Fruit fly (Drosophila melanogaster) whole organism, embryonic: Measurements from ENCODE around the gene Enoph.
A peak's percentile ranks its signal among the peaks of the same experiment; 100 is the strongest.

Experiments
- Adf1 ChIP-seq: fragments of 200-800 bp; sonication (Bioruptor generic); IDR thresholded peaks from 2 replicates; pipeline ENCODE4 v1.3.6; 2022; ENCODE audit warnings: missing biosample characterization, missing genetic modification characterization
- Antp ChIP-seq: fragments of 200-800 bp; sonication (Bioruptor generic); optimal IDR thresholded peaks from 3 replicates; lab custom pipeline; 2016; ENCODE audit warnings: missing biosample characterization, missing genetic modification characterization
- CG10366 ChIP-seq: fragments of 200-800 bp; sonication (Bioruptor generic); IDR thresholded peaks from 2 replicates; pipeline ENCODE4 v1.3.6; 2022; ENCODE audit warnings: missing biosample characterization, missing genetic modification characterization
- CG11247 ChIP-seq: fragments of 200-800 bp; sonication (Bioruptor generic); IDR thresholded peaks from 2 replicates; pipeline ENCODE4 v1.3.6; 2022; ENCODE audit warnings: missing biosample characterization, missing genetic modification characterization
- CG11398 ChIP-seq: fragments of 200-800 bp; sonication (Bioruptor generic); optimal IDR thresholded peaks from 2 replicates; lab custom pipeline; 2016; ENCODE audit warnings: missing biosample characterization, missing genetic modification characterization
- CG11504 ChIP-seq: fragments of 200-800 bp; sonication (Bioruptor generic); optimal IDR thresholded peaks from 3 replicates; lab custom pipeline; 2019; ENCODE audit warnings: missing biosample characterization, mild to moderate bottlenecking, missing genetic modification characterization, moderate library complexity
- CG13624 ChIP-seq: fragments of 200-800 bp; sonication (Bioruptor generic); optimal IDR thresholded peaks from 2 replicates; lab custom pipeline; 2016; ENCODE audit warnings: missing biosample characterization, missing genetic modification characterization
- CG16813 ChIP-seq: fragments of 200-800 bp; sonication (Bioruptor generic); IDR thresholded peaks from 3 replicates; pipeline ENCODE4 v1.3.6; 2022; ENCODE audit warnings: missing biosample characterization, missing genetic modification characterization; ENCODE audit not compliant: partially characterized antibody
- CG17328 ChIP-seq: fragments of 200-800 bp; sonication (Bioruptor generic); IDR thresholded peaks from 2 replicates; pipeline ENCODE4 v1.3.6; 2022; ENCODE audit warnings: missing biosample characterization, missing genetic modification characterization
- CG32767 ChIP-seq: fragments of 200-800 bp; sonication (Bioruptor generic); IDR thresholded peaks from 2 replicates; pipeline ENCODE4 v1.3.6; 2022; ENCODE audit warnings: missing biosample characterization, missing genetic modification characterization
- CG33557 ChIP-seq: fragments of 200-800 bp; sonication (Bioruptor generic); optimal IDR thresholded peaks from 2 replicates; lab custom pipeline; 2019; ENCODE audit warnings: missing biosample characterization, mild to moderate bottlenecking, missing genetic modification characterization, moderate library complexity
- CG34422 ChIP-seq: fragments of 200-800 bp; sonication (Bioruptor generic); IDR thresholded peaks from 3 replicates; pipeline ENCODE4 v1.3.6; 2022; ENCODE audit warnings: missing biosample characterization, missing genetic modification characterization
- CG3838 ChIP-seq: fragments of 200-800 bp; sonication (Bioruptor generic); optimal IDR thresholded peaks from 3 replicates; lab custom pipeline; 2016; ENCODE audit warnings: missing biosample characterization, missing genetic modification characterization
- CG3995 ChIP-seq: fragments of 200-800 bp; sonication (Bioruptor generic); optimal IDR thresholded peaks from 3 replicates; lab custom pipeline; 2016; ENCODE audit warnings: missing biosample characterization, missing genetic modification characterization
- CG4328 ChIP-seq: fragments of 200-800 bp; sonication (Bioruptor generic); optimal IDR thresholded peaks from 3 replicates; lab custom pipeline; 2017; ENCODE audit warnings: missing biosample characterization, missing genetic modification reagents, missing genetic modification characterization
- CG43689 ChIP-seq: fragments of 200-800 bp; sonication (Bioruptor generic); IDR thresholded peaks from 2 replicates; pipeline ENCODE4 v1.3.6; 2022; ENCODE audit warnings: missing biosample characterization, missing genetic modification characterization
- CG8924 ChIP-seq: fragments of 200-800 bp; optimal IDR thresholded peaks from 3 replicates; lab custom pipeline; 2019; ENCODE audit warnings: missing biosample characterization, mild to moderate bottlenecking, missing genetic modification characterization, moderate library complexity
- HLH54F ChIP-seq: fragments of 200-800 bp; sonication (Bioruptor generic); optimal IDR thresholded peaks from 3 replicates; lab custom pipeline; 2016; ENCODE audit warnings: missing biosample characterization, missing genetic modification characterization
- Hr51 ChIP-seq, 2 experiments: fragments of 200-800 bp; sonication (Bioruptor generic); optimal IDR thresholded peaks; 2 replicates in 1 of 2; 3 replicates in 1 of 2; lab custom pipeline; 2016 to 2018; ENCODE audit warnings: missing biosample characterization in 2 of 2, missing genetic modification characterization in 2 of 2, mild to moderate bottlenecking in 1 of 2, moderate library complexity in 1 of 2
- Meics ChIP-seq: fragments of 200-800 bp; sonication (Bioruptor generic); optimal IDR thresholded peaks from 2 replicates; lab custom pipeline; 2017; ENCODE audit warnings: missing biosample characterization, mild to moderate bottlenecking, missing genetic modification characterization
- Mes4 ChIP-seq: fragments of 200-800 bp; sonication (Bioruptor generic); optimal IDR thresholded peaks from 2 replicates; lab custom pipeline; 2016; ENCODE audit warnings: missing biosample characterization, missing genetic modification characterization
- NC2α ChIP-seq: fragments of 200-800 bp; sonication (Bioruptor generic); optimal IDR thresholded peaks from 2 replicates; lab custom pipeline; 2016; ENCODE audit warnings: missing biosample characterization, missing genetic modification characterization
- Usf ChIP-seq: fragments of 200-800 bp; sonication (Bioruptor generic); optimal IDR thresholded peaks from 2 replicates; lab custom pipeline; 2017; ENCODE audit warnings: missing genotype, missing biosample characterization, missing genetic modification characterization
- Vsx1 ChIP-seq: fragments of 200-800 bp; sonication (Bioruptor generic); optimal IDR thresholded peaks from 2 replicates; lab custom pipeline; 2017; ENCODE audit warnings: missing biosample characterization, mild to moderate bottlenecking, missing genetic modification characterization, missing genetic modification reagents
- YL-1 ChIP-seq: fragments of 200-800 bp; sonication (Bioruptor generic); optimal IDR thresholded peaks from 3 replicates; lab custom pipeline; 2017; ENCODE audit warnings: missing biosample characterization, mild to moderate bottlenecking, missing genetic modification characterization
- abd-A ChIP-seq: fragments of 200-800 bp; sonication (Bioruptor generic); optimal IDR thresholded peaks from 3 replicates; lab custom pipeline; 2019; ENCODE audit warnings: missing biosample characterization, mild to moderate bottlenecking, missing genetic modification characterization, moderate library complexity
- al ChIP-seq: fragments of 200-800 bp; sonication (Bioruptor generic); IDR thresholded peaks from 2 replicates; pipeline ENCODE4 v1.3.6; 2022; ENCODE audit warnings: missing biosample characterization, missing genetic modification characterization
- amos ChIP-seq: fragments of 200-800 bp; sonication (Bioruptor generic); IDR thresholded peaks from 2 replicates; pipeline ENCODE4 v1.3.6; 2022; ENCODE audit warnings: missing biosample characterization, missing genetic modification characterization; ENCODE audit not compliant: partially characterized antibody
- chn ChIP-seq: fragments of 200-800 bp; sonication (Bioruptor generic); optimal IDR thresholded peaks from 2 replicates; lab custom pipeline; 2016; ENCODE audit warnings: missing biosample characterization, missing genetic modification characterization
- dati ChIP-seq: fragments of 200-800 bp; sonication (Bioruptor generic); IDR thresholded peaks from 2 replicates; pipeline ENCODE4 v1.3.6; 2022; ENCODE audit warnings: missing biosample characterization, missing genetic modification characterization
- emc ChIP-seq: fragments of 200-800 bp; sonication (Bioruptor generic); optimal IDR thresholded peaks from 2 replicates; lab custom pipeline; 2016; ENCODE audit warnings: missing biosample characterization, missing genetic modification characterization
- exex ChIP-seq: fragments of 200-800 bp; sonication (Bioruptor generic); optimal IDR thresholded peaks from 4 replicates; lab custom pipeline; 2018; ENCODE audit warnings: missing biosample characterization, mild to moderate bottlenecking, missing genetic modification characterization, moderate library complexity
- grau ChIP-seq: fragments of 200-800 bp; optimal IDR thresholded peaks from 3 replicates; lab custom pipeline; 2019; ENCODE audit warnings: missing biosample characterization, mild to moderate bottlenecking, missing genetic modification characterization, moderate library complexity
- gt ChIP-seq: fragments of 200-800 bp; sonication (Bioruptor generic); IDR thresholded peaks from 2 replicates; pipeline ENCODE4 v1.3.6; 2022; ENCODE audit warnings: missing biosample characterization, missing genetic modification characterization
- ken ChIP-seq: fragments of 200-800 bp; sonication (Bioruptor generic); IDR thresholded peaks from 3 replicates; pipeline ENCODE4 v1.3.6; 2022; ENCODE audit warnings: missing biosample characterization, missing genetic modification characterization
- kni ChIP-seq: fragments of 200-800 bp; sonication (Bioruptor generic); optimal IDR thresholded peaks from 3 replicates; lab custom pipeline; 2017; ENCODE audit warnings: mild to moderate bottlenecking, missing biosample characterization, missing genetic modification reagents, missing genetic modification characterization
- knrl ChIP-seq: fragments of 200-800 bp; sonication (Bioruptor generic); IDR thresholded peaks from 3 replicates; pipeline ENCODE4 v1.3.6; 2022; ENCODE audit warnings: missing biosample characterization, missing genetic modification characterization; ENCODE audit not compliant: partially characterized antibody
- nau ChIP-seq: fragments of 200-800 bp; sonication (Bioruptor generic); optimal IDR thresholded peaks from 3 replicates; lab custom pipeline; 2017; ENCODE audit warnings: missing biosample characterization, mild to moderate bottlenecking, missing genetic modification characterization, missing genetic modification reagents
- nerfin-1 ChIP-seq: fragments of 200-800 bp; sonication (Bioruptor generic); optimal IDR thresholded peaks from 3 replicates; lab custom pipeline; 2019; ENCODE audit warnings: missing biosample characterization, mild to moderate bottlenecking, missing genetic modification characterization, moderate library complexity
- nom ChIP-seq: fragments of 200-800 bp; sonication (Bioruptor generic); optimal IDR thresholded peaks from 2 replicates; lab custom pipeline; 2017; ENCODE audit warnings: missing biosample characterization, missing genetic modification characterization, mild to moderate bottlenecking, moderate library complexity, missing genetic modification reagents
- pho ChIP-seq: fragments of 200-800 bp; sonication (Bioruptor generic); optimal IDR thresholded peaks from 2 replicates; lab custom pipeline; 2016; ENCODE audit warnings: missing biosample characterization, missing genetic modification characterization
- phol ChIP-seq: fragments of 200-800 bp; sonication (Bioruptor generic); optimal IDR thresholded peaks from 3 replicates; lab custom pipeline; 2018; ENCODE audit warnings: missing biosample characterization, mild to moderate bottlenecking, missing genetic modification characterization, moderate library complexity
- pnt ChIP-seq: fragments of 200-800 bp; sonication (Bioruptor generic); optimal IDR thresholded peaks from 3 replicates; lab custom pipeline; 2016; ENCODE audit warnings: missing biosample characterization, missing genetic modification characterization
- pros ChIP-seq: fragments of 200-800 bp; sonication (Bioruptor generic); optimal IDR thresholded peaks from 3 replicates; lab custom pipeline; 2019; ENCODE audit warnings: missing biosample characterization, mild to moderate bottlenecking, missing genetic modification characterization, moderate library complexity
- row ChIP-seq: fragments of 200-800 bp; sonication (Bioruptor generic); IDR thresholded peaks from 3 replicates; pipeline ENCODE4 v1.3.6; 2022; ENCODE audit warnings: missing biosample characterization, missing genetic modification characterization
- sens ChIP-seq: fragments of 200-800 bp; sonication (Bioruptor generic); peaks from one replicate; lab custom pipeline; 2016; ENCODE audit warnings: missing biosample characterization, missing genetic modification characterization
- sna ChIP-seq: fragments of 200-800 bp; sonication (Bioruptor generic); IDR thresholded peaks from 2 replicates; pipeline ENCODE4 v1.3.6; 2022; ENCODE audit warnings: missing biosample characterization, missing genetic modification characterization; ENCODE audit not compliant: partially characterized antibody
- tll ChIP-seq, 2 experiments: fragments of 200-800 bp in 1 of 2; fragments of >200 bp in 1 of 2; sonication (Bioruptor generic) in 1 of 2; optimal IDR thresholded peaks; 2 replicates each; lab custom pipeline; 2017 to 2019; ENCODE audit warnings: missing biosample characterization in 2 of 2, missing genetic modification characterization in 2 of 2, mild to moderate bottlenecking in 1 of 2, moderate library complexity in 1 of 2
- unpg ChIP-seq: fragments of 200-800 bp; sonication (Bioruptor generic); optimal IDR thresholded peaks from 3 replicates; lab custom pipeline; 2018; ENCODE audit warnings: missing biosample characterization, mild to moderate bottlenecking, missing genetic modification characterization, moderate library complexity

Gene Enoph

DNA sequence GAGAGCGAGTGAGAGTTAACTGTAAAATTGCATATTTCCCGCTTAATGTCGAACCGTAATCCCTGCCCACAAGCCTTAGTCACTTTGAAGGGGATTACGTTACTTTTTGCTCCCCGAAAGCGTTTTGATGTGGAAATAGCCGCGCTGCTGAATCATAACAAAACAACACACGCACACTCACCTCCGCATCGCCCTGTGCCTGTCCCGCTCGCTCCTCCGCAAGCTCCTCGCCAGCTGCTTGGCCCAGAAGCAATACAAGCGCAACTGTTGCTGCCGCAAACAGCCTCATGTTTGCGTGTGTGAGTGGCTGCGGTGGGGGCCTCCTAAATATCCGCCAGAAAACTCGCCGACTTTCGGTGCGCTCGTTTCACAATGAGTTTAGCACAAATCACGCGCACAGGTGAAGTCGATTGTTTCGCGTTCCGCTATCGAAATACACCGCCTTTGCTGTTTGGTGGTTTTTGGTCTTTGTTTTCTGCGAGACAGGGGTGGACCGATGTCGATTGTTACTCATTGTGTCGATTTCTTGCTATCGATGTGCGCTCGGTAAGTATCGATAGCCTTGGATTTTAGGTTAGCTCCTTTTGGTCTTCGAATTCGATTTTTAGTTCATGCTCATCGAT, 5.1 kb downstream of the Enoph start, which contains the start of gene CtsF (continued):
- TF ChIP-seq pnt (GFP tag; lab: Kevin White, UChicago) (no peak), sens (GFP tag; lab: Kevin White, UChicago) (peak; percentile 38), CG4328 (GFP tag; lab: Kevin White, UChicago) (no peak), gt (GFP tag; lab: Robert Waterston, UW) (no peak), CG43689 (GFP tag; lab: Robert Waterston, UW) (no peak), HLH54F (GFP tag; lab: Kevin White, UChicago) (peak; percentile 13), nerfin-1 (tag; lab: Kevin White, UChicago) (peak; percentile 14), ken (peak; percentile 40; the same call in 1 of the 3 replicates), CG3995 (GFP tag; lab: Kevin White, UChicago) (no peak), pros (GFP tag; lab: Kevin White, UChicago) (peak; percentile 22), Mes4 (peak; percentile 11), CG11247 (GFP tag; lab: Robert Waterston, UW) (peak; percentile 32; the same call in 1 of the 2 replicates), CG17328 (GFP tag; lab: Robert Waterston, UW) (no peak; the same call in 1 of the 2 replicates), exex (tag; lab: Kevin White, UChicago) (no peak), CG10366 (GFP tag; lab: Robert Waterston, UW) (no peak), kni (GFP tag; lab: Kevin White, UChicago) (peak; percentile 74), abd-A (tag; lab: Kevin White, UChicago) (peak; percentile 53), CG32767 (GFP tag; lab: Robert Waterston, UW) (no peak), nom (GFP tag; lab: Kevin White, UChicago) (no peak), emc (GFP tag; lab: Kevin White, UChicago) (no peak), grau (peak; percentile 19), amos (GFP tag; lab: Robert Waterston, UW) (peak; percentile 99), chn (peak; percentile 15), CG16813 (GFP tag; lab: Robert Waterston, UW) (peak; percentile 99), unpg (GFP tag; lab: Kevin White, UChicago) (peak; percentile 3), CG13624 (GFP tag; lab: Kevin White, UChicago) (peak; percentile 40), CG8924 (tag; lab: Kevin White, UChicago) (peak; percentile 41), Hr51 (GFP tag; optimal IDR thresholded peaks at IDR 0.05; lab: Kevin White, UChicago) (peak; percentile 60 to 69), nau (GFP tag; lab: Kevin White, UChicago) (no peak), NC2α (GFP tag; lab: Kevin White, UChicago) (no peak), CG34422 (GFP tag; lab: Robert Waterston, UW) (peak; percentile 85; the same call in 1 of the 3 replicates), Vsx1 (GFP tag; lab: Kevin White, UChicago) (no peak), dati (GFP tag; lab: Robert Waterston, UW) (no peak), row (GFP tag; lab: Robert Waterston, UW) (peak; percentile 57; the same call in 1 of the 3 replicates), tll (GFP tag; optimal IDR thresholded peaks at IDR 0.05; lab: Kevin White, UChicago) (no peak), YL-1 (GFP tag; lab: Kevin White, UChicago) (peak; percentile 81), sna (GFP tag; lab: Robert Waterston, UW) (peak; percentile 99), phol (tag; lab: Kevin White, UChicago) (peak; percentile 1), CG3838 (GFP tag; lab: Kevin White, UChicago) (no peak), pho (GFP tag; lab: Kevin White, UChicago) (peak; percentile 23), Adf1 (peak; percentile 67), Antp (GFP tag; lab: Kevin White, UChicago) (peak; percentile 39), CG11504 (tag; lab: Kevin White, UChicago) (peak; percentile 13), knrl (GFP tag; lab: Robert Waterston, UW) (peak; percentile 97), CG11398 (peak; percentile 28), Usf (no peak), al (GFP tag; lab: Robert Waterston, UW) (no peak), CG33557 (GFP tag; lab: Kevin White, UChicago) (no peak), Meics (GFP tag; lab: Kevin White, UChicago) (no peak)
